Fruit fly (Drosophila melanogaster) whole organism, embryonic: Measurements from ENCODE around the gene g.
A peak's percentile ranks its signal among the peaks of the same experiment; 100 is the strongest.

Experiments used
- Abd-B ChIP-seq: fragments of 200-800 bp; sonication (Bioruptor generic); optimal IDR thresholded peaks from 2 replicates; lab custom pipeline; 2018; ENCODE audit warnings: missing biosample characterization, mild to moderate bottlenecking, missing genetic modification characterization, moderate library complexity
- Asciz ChIP-seq: fragments of 200-800 bp; sonication (Bioruptor generic); optimal IDR thresholded peaks from 2 replicates; lab custom pipeline; 2017; ENCODE audit warnings: missing biosample characterization, mild to moderate bottlenecking, missing genetic modification characterization, missing genetic modification reagents
- CG1024 ChIP-seq: fragments of 200-800 bp; sonication (Bioruptor generic); IDR thresholded peaks from 2 replicates; pipeline ENCODE4 v1.3.6; 2022; ENCODE audit warnings: missing biosample characterization, missing genetic modification characterization
- CG10959 ChIP-seq: fragments of 200-800 bp; sonication (Bioruptor generic); IDR thresholded peaks from 2 replicates; pipeline ENCODE4 v1.3.6; 2022; ENCODE audit warnings: missing biosample characterization, missing genetic modification characterization
- CG11504 ChIP-seq: fragments of 200-800 bp; sonication (Bioruptor generic); optimal IDR thresholded peaks from 3 replicates; lab custom pipeline; 2019; ENCODE audit warnings: missing biosample characterization, mild to moderate bottlenecking, missing genetic modification characterization, moderate library complexity
- CG12155 ChIP-seq: fragments of 200-800 bp; sonication (Bioruptor generic); optimal IDR thresholded peaks from 3 replicates; lab custom pipeline; 2016; ENCODE audit warnings: missing biosample characterization, missing genetic modification characterization
- CG14014 ChIP-seq: fragments of 200-800 bp; sonication (Bioruptor generic); IDR thresholded peaks from 2 replicates; pipeline ENCODE4 v1.3.6; 2022; ENCODE audit warnings: missing biosample characterization, missing genetic modification characterization
- CG14965 ChIP-seq: fragments of 200-800 bp; sonication (Bioruptor generic); optimal IDR thresholded peaks from 2 replicates; lab custom pipeline; 2016; ENCODE audit warnings: missing biosample characterization, missing genetic modification characterization, borderline replicate concordance
- CG15269 ChIP-seq: fragments of 200-800 bp; sonication (Bioruptor generic); optimal IDR thresholded peaks from 2 replicates; lab custom pipeline; 2018; ENCODE audit warnings: missing biosample characterization, mild to moderate bottlenecking, missing genetic modification characterization, moderate library complexity
- CG16815 ChIP-seq: fragments of 200-800 bp; sonication (Bioruptor generic); optimal IDR thresholded peaks from 3 replicates; lab custom pipeline; 2017; ENCODE audit warnings: missing biosample characterization, mild to moderate bottlenecking, missing genetic modification characterization
- CG16863 ChIP-seq: fragments of 200-800 bp; sonication (Bioruptor generic); optimal IDR thresholded peaks from 3 replicates; lab custom pipeline; 2016; ENCODE audit warnings: missing biosample characterization, missing genetic modification characterization
- CG17328 ChIP-seq: fragments of 200-800 bp; sonication (Bioruptor generic); IDR thresholded peaks from 2 replicates; pipeline ENCODE4 v1.3.6; 2022; ENCODE audit warnings: missing biosample characterization, missing genetic modification characterization
- CG1792 ChIP-seq: fragments of 200-800 bp; sonication (Bioruptor generic); optimal IDR thresholded peaks from 2 replicates; lab custom pipeline; 2016; ENCODE audit warnings: missing biosample characterization, missing genetic modification characterization
- CG18476 ChIP-seq: fragments of 200-800 bp; sonication (Bioruptor generic); optimal IDR thresholded peaks from 2 replicates; lab custom pipeline; 2016; ENCODE audit warnings: missing biosample characterization, mild to moderate bottlenecking, missing genetic modification characterization
- CG18599 ChIP-seq: fragments of 200-800 bp; sonication (Bioruptor generic); optimal IDR thresholded peaks from 3 replicates; lab custom pipeline; 2017; ENCODE audit warnings: missing biosample characterization, missing genetic modification characterization, mild to moderate bottlenecking, moderate library complexity, missing genetic modification reagents
- CG2889 ChIP-seq: fragments of 200-800 bp; sonication (Bioruptor generic); IDR thresholded peaks from 3 replicates; pipeline ENCODE4 v1.3.6; 2022; ENCODE audit warnings: missing biosample characterization, missing genetic modification characterization
- CG32532 ChIP-seq: fragments of 200-800 bp; sonication (Bioruptor generic); IDR thresholded peaks from 2 replicates; pipeline ENCODE4 v1.3.6; 2022; ENCODE audit warnings: missing biosample characterization, missing genetic modification characterization
- CG33557 ChIP-seq: fragments of 200-800 bp; sonication (Bioruptor generic); optimal IDR thresholded peaks from 2 replicates; lab custom pipeline; 2019; ENCODE audit warnings: missing biosample characterization, mild to moderate bottlenecking, missing genetic modification characterization, moderate library complexity
- CG42726 ChIP-seq: fragments of 200-800 bp; sonication (Bioruptor generic); IDR thresholded peaks from 2 replicates; pipeline ENCODE4 v1.3.6; 2022; ENCODE audit warnings: missing biosample characterization, missing genetic modification characterization; ENCODE audit not compliant: partially characterized antibody
- CG6272 ChIP-seq: fragments of 200-800 bp; sonication (Bioruptor generic); IDR thresholded peaks from 2 replicates; pipeline ENCODE4 v1.3.6; 2022; ENCODE audit warnings: missing biosample characterization, missing genetic modification characterization
- CG7372 ChIP-seq: fragments of 200-800 bp; sonication (Bioruptor generic); IDR thresholded peaks from 2 replicates; pipeline ENCODE4 v1.3.6; 2022; ENCODE audit warnings: missing biosample characterization, missing genetic modification characterization
- CG7556 ChIP-seq: fragments of 200-800 bp; sonication (Bioruptor generic); optimal IDR thresholded peaks from 2 replicates; lab custom pipeline; 2017; ENCODE audit warnings: missing biosample characterization, mild to moderate bottlenecking, missing genetic modification characterization
- CG7745 ChIP-seq: fragments of 200-800 bp; sonication (Bioruptor generic); optimal IDR thresholded peaks from 2 replicates; lab custom pipeline; 2018; ENCODE audit warnings: missing biosample characterization, mild to moderate bottlenecking, missing genetic modification characterization, moderate library complexity
- Dek ChIP-seq: fragments of 200-800 bp; sonication (Bioruptor generic); optimal IDR thresholded peaks from 3 replicates; lab custom pipeline; 2019; ENCODE audit warnings: missing biosample characterization, mild to moderate bottlenecking, missing genetic modification characterization, moderate library complexity
- Dp ChIP-seq: fragments of 200-800 bp; sonication (Bioruptor generic); optimal IDR thresholded peaks from 2 replicates; lab custom pipeline; 2018; ENCODE audit warnings: missing biosample characterization, mild to moderate bottlenecking, missing genetic modification characterization, moderate library complexity
- Drgx ChIP-seq: fragments of 200-800 bp; sonication (Bioruptor generic); IDR thresholded peaks from 2 replicates; pipeline ENCODE4 v1.3.6; 2022; ENCODE audit warnings: missing biosample characterization, missing genetic modification characterization
- ERR ChIP-seq: fragments of 200-800 bp; sonication (Bioruptor generic); optimal IDR thresholded peaks from 2 replicates; lab custom pipeline; 2016; ENCODE audit warnings: missing biosample characterization, missing genetic modification characterization
- Gug ChIP-seq: fragments of 200-800 bp; sonication (Bioruptor generic); IDR thresholded peaks from 4 replicates; pipeline ENCODE4 v1.3.6; 2022; ENCODE audit warnings: missing biosample characterization, missing genetic modification characterization
- Hr39 ChIP-seq: fragments of >200 bp; optimal IDR thresholded peaks from 2 replicates; lab custom pipeline; 2017
- Jarid2 ChIP-seq: fragments of 200-800 bp; sonication (Bioruptor generic); optimal IDR thresholded peaks from 3 replicates; lab custom pipeline; 2017; ENCODE audit warnings: mild to moderate bottlenecking, missing biosample characterization, missing genetic modification reagents, missing genetic modification characterization
- Max ChIP-seq: fragments of 200-800 bp; sonication (Bioruptor generic); optimal IDR thresholded peaks from 2 replicates; lab custom pipeline; 2016; ENCODE audit warnings: missing biosample characterization, mild to moderate bottlenecking, missing genetic modification characterization
- Sin3A ChIP-seq: fragments of >200 bp; optimal IDR thresholded peaks from 2 replicates; lab custom pipeline; 2018
- Six4 ChIP-seq: fragments of 200-800 bp; sonication (Bioruptor generic); optimal IDR thresholded peaks from 2 replicates; lab custom pipeline; 2016; ENCODE audit warnings: missing biosample characterization, missing genetic modification characterization
- ap ChIP-seq: fragments of 200-800 bp; sonication (Bioruptor generic); IDR thresholded peaks from 2 replicates; pipeline ENCODE4 v1.3.6; 2022; ENCODE audit warnings: missing biosample characterization, missing genetic modification characterization
- bigmax ChIP-seq: fragments of 200-800 bp; sonication (Bioruptor generic); optimal IDR thresholded peaks from 2 replicates; lab custom pipeline; 2018; ENCODE audit warnings: missing biosample characterization, mild to moderate bottlenecking, missing genetic modification characterization
- da ChIP-seq: fragments of 200-800 bp; sonication (Bioruptor generic); optimal IDR thresholded peaks from 2 replicates; lab custom pipeline; 2016; ENCODE audit warnings: missing biosample characterization, missing genetic modification characterization
- exex ChIP-seq: fragments of 200-800 bp; sonication (Bioruptor generic); optimal IDR thresholded peaks from 4 replicates; lab custom pipeline; 2018; ENCODE audit warnings: missing biosample characterization, mild to moderate bottlenecking, missing genetic modification characterization, moderate library complexity
- fd64A ChIP-seq: fragments of 200-800 bp; sonication (Bioruptor generic); optimal IDR thresholded peaks from 3 replicates; lab custom pipeline; 2018; ENCODE audit warnings: missing biosample characterization, mild to moderate bottlenecking, missing genetic modification characterization
- hb ChIP-seq: fragments of 200-800 bp; sonication (Bioruptor generic); IDR thresholded peaks from 3 replicates; pipeline ENCODE4 v1.3.6; 2022; ENCODE audit warnings: missing biosample characterization, missing genetic modification characterization; ENCODE audit not compliant: partially characterized antibody
- jing ChIP-seq: fragments of 200-800 bp; sonication (Bioruptor generic); optimal IDR thresholded peaks from 2 replicates; lab custom pipeline; 2018; ENCODE audit warnings: missing biosample characterization, mild to moderate bottlenecking, missing genetic modification characterization
- mam ChIP-seq: fragments of 200-800 bp; sonication (Bioruptor generic); optimal IDR thresholded peaks from 3 replicates; lab custom pipeline; 2016; ENCODE audit warnings: missing biosample characterization, missing genetic modification characterization
- nmo ChIP-seq: fragments of 200-800 bp; sonication (Bioruptor generic); optimal IDR thresholded peaks from 2 replicates; lab custom pipeline; 2018; ENCODE audit warnings: missing biosample characterization, mild to moderate bottlenecking, missing genetic modification characterization, moderate library complexity
- p53 ChIP-seq: fragments of 200-800 bp; sonication (Bioruptor generic); optimal IDR thresholded peaks from 2 replicates; lab custom pipeline; 2016; ENCODE audit warnings: missing biosample characterization, missing genetic modification characterization
- sens ChIP-seq: fragments of 200-800 bp; sonication (Bioruptor generic); peaks from one replicate; lab custom pipeline; 2016; ENCODE audit warnings: missing biosample characterization, missing genetic modification characterization
- sima ChIP-seq: fragments of 200-800 bp; sonication (Bioruptor generic); optimal IDR thresholded peaks from 2 replicates; lab custom pipeline; 2016; ENCODE audit warnings: missing biosample characterization, missing genetic modification characterization
- sob ChIP-seq: fragments of 200-800 bp; sonication (Bioruptor generic); IDR thresholded peaks from 2 replicates; pipeline ENCODE4 v1.3.6; 2022; ENCODE audit warnings: missing biosample characterization, missing genetic modification characterization
- tgo ChIP-seq: fragments of 200-800 bp; sonication (Bioruptor generic); IDR thresholded peaks from 3 replicates; pipeline ENCODE4 v1.3.6; 2022; ENCODE audit warnings: missing biosample characterization, missing genetic modification characterization
- tll ChIP-seq, 2 experiments: fragments of 200-800 bp in 1 of 2; fragments of >200 bp in 1 of 2; sonication (Bioruptor generic) in 1 of 2; optimal IDR thresholded peaks; 2 replicates each; lab custom pipeline; 2017 to 2019; ENCODE audit warnings: missing biosample characterization in 2 of 2, missing genetic modification characterization in 2 of 2, mild to moderate bottlenecking in 1 of 2, moderate library complexity in 1 of 2
- tna ChIP-seq: fragments of 200-800 bp; sonication (Bioruptor generic); IDR thresholded peaks from 2 replicates; pipeline ENCODE4 v1.3.6; 2022; ENCODE audit warnings: missing biosample characterization, missing genetic modification characterization; ENCODE audit not compliant: partially characterized antibody
- wek ChIP-seq: fragments of 200-800 bp; sonication (Bioruptor generic); optimal IDR thresholded peaks from 3 replicates; lab custom pipeline; 2018; ENCODE audit warnings: missing biosample characterization, mild to moderate bottlenecking, missing genetic modification characterization, moderate library complexity

Gene g

dm6 chrX:13764397-13765119, 28.5 kb upstream of the g start (continued):
- TF ChIP-seq CG32532 (GFP tag; lab: Robert Waterston, UW) (no peak; the same call in 1 of the 2 replicates), CG16863 (no peak), wek (GFP tag; lab: Kevin White, UChicago) (no peak), tgo (GFP tag; lab: Robert Waterston, UW) (peak; percentile 56; the same call in 2 of the 3 replicates), CG1024 (GFP tag; lab: Robert Waterston, UW) (no peak), da (GFP tag; lab: Kevin White, UChicago) (no peak), CG18476 (GFP tag; lab: Kevin White, UChicago) (peak; percentile 11), sob (0 out of 2 replicates have a peak, but pooled peaks have one; percentile 62), tna (GFP tag; lab: Robert Waterston, UW) (no peak), fd64A (GFP tag; lab: Kevin White, UChicago) (no peak), CG42726 (no peak), CG14014 (GFP tag; lab: Robert Waterston, UW) (peak; percentile 61), Dp (no peak), CG7556 (GFP tag; lab: Kevin White, UChicago) (peak; percentile 29), CG15269 (tag; lab: Kevin White, UChicago) (peak; percentile 72), Asciz (GFP tag; lab: Kevin White, UChicago) (no peak), p53 (GFP tag; lab: Kevin White, UChicago) (no peak), CG14965 (GFP tag; lab: Kevin White, UChicago) (no peak), mam (GFP tag; lab: Kevin White, UChicago) (no peak), ap (GFP tag; lab: Robert Waterston, UW) (no peak), CG10959 (GFP tag; lab: Robert Waterston, UW) (peak; percentile 31; the same call in 1 of the 2 replicates), Hr39 (no peak), CG7372 (GFP tag; lab: Robert Waterston, UW) (no peak), Drgx (GFP tag; lab: Robert Waterston, UW) (peak; percentile 69), exex (tag; lab: Kevin White, UChicago) (no peak), Gug (GFP tag; lab: Robert Waterston, UW) (peak; percentile 39; the same call in 2 of the 4 replicates), CG18599 (peak; percentile 26), CG1792 (GFP tag; lab: Kevin White, UChicago) (no peak), hb (no peak), Max (GFP tag; lab: Kevin White, UChicago) (no peak), jing (GFP tag; lab: Kevin White, UChicago) (peak; percentile 0), Six4 (GFP tag; lab: Kevin White, UChicago) (no peak), bigmax (GFP tag; lab: Kevin White, UChicago) (no peak), CG7745 (tag; lab: Kevin White, UChicago) (no peak), Abd-B (peak; percentile 60), CG33557 (GFP tag; lab: Kevin White, UChicago) (no peak), CG6272 (GFP tag; lab: Robert Waterston, UW) (no peak), CG12155 (GFP tag; lab: Kevin White, UChicago) (peak; percentile 2), sima (GFP tag; lab: Kevin White, UChicago) (no peak), tll (GFP tag; optimal IDR thresholded peaks at IDR 0.05; lab: Kevin White, UChicago) (no peak), CG2889 (GFP tag; lab: Robert Waterston, UW) (no peak), Dek (tag; lab: Kevin White, UChicago) (peak; percentile 3), nmo (GFP tag; lab: Kevin White, UChicago) (peak; percentile 67), Sin3A (lab: Kevin White, UChicago) (no peak), CG17328 (GFP tag; lab: Robert Waterston, UW) (peak; percentile 61), Jarid2 (no peak), ERR (no peak), sens (GFP tag; lab: Kevin White, UChicago) (peak; percentile 81), CG16815 (GFP tag; lab: Kevin White, UChicago) (no peak), CG11504 (tag; lab: Kevin White, UChicago) (peak; percentile 74)
